Fruit fly (Drosophila melanogaster): ENCODE measurements around the gene hyx.

DNA sequence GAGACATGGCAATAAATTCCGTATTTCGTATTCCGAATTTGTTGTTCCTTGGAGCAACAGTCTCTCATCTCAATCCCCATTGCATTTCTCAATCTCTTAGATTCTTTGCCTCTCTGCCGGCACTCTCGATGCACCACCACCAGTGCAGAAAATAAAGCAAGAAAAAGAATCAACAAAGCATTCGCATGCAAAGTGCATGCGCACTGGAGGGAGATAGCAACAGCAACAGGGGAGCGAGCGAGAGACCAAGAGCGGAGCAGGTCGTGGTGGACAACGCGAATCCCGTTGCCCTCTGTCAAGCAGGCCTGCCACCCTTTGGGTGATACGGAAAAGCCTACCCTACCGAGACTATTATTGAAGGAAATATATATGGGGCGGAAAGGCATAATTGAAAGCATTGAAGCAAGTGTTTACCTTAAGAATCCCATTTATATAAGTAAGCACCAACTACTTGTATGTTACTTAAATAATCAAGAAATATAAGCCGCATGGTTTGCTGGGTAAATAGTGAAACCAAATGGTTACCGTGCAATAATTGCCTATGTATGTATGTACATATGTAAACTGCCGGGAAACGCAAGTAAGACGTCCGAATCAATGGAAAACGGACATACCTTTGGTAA is 18.0 kb downstream of the hyx start:
- TF ChIP-seq CG8478 (optimal IDR thresholded peaks at IDR 0.05) (no peak), CTCF (optimal IDR thresholded peaks at IDR 0.05) (no peak)
